Fruit fly (Drosophila melanogaster) whole organism, embryonic: ENCODE measurements around the gene CG15418.

Source experiments
- CG10274 ChIP-seq: fragments of 200-800 bp; sonication (Bioruptor generic); optimal IDR thresholded peaks from 3 replicates; lab custom pipeline; 2017; ENCODE audit warnings: missing biosample characterization, mild to moderate bottlenecking, missing genetic modification characterization
- CG10366 ChIP-seq: fragments of 200-800 bp; sonication (Bioruptor generic); IDR thresholded peaks from 2 replicates; pipeline ENCODE4 v1.3.6; 2022; ENCODE audit warnings: missing biosample characterization, missing genetic modification characterization
- CG11085 ChIP-seq: fragments of 200-800 bp; sonication (Bioruptor generic); IDR thresholded peaks from 2 replicates; pipeline ENCODE4 v1.3.6; 2022; ENCODE audit warnings: missing biosample characterization, missing genetic modification characterization
- CG14014 ChIP-seq: fragments of 200-800 bp; sonication (Bioruptor generic); IDR thresholded peaks from 2 replicates; pipeline ENCODE4 v1.3.6; 2022; ENCODE audit warnings: missing biosample characterization, missing genetic modification characterization
- CG14050 ChIP-seq: fragments of 200-800 bp; sonication (Bioruptor generic); IDR thresholded peaks from 3 replicates; pipeline ENCODE4 v1.3.6; 2022; ENCODE audit warnings: missing biosample characterization, missing genetic modification characterization
- CG14667 ChIP-seq: fragments of 200-800 bp; sonication (Bioruptor generic); IDR thresholded peaks from 2 replicates; pipeline ENCODE4 v1.3.6; 2022; ENCODE audit warnings: missing biosample characterization, missing genetic modification characterization
- CG14710 ChIP-seq: fragments of 200-800 bp; sonication (Bioruptor generic); optimal IDR thresholded peaks from 3 replicates; lab custom pipeline; 2019; ENCODE audit warnings: missing biosample characterization, mild to moderate bottlenecking, missing genetic modification characterization, moderate library complexity
- CG15073 ChIP-seq: fragments of 200-800 bp; sonication (Bioruptor generic); optimal IDR thresholded peaks from 2 replicates; lab custom pipeline; 2016; ENCODE audit warnings: missing biosample characterization, missing genetic modification characterization
- CG1602 ChIP-seq: fragments of 200-800 bp; sonication (Bioruptor generic); optimal IDR thresholded peaks from 3 replicates; lab custom pipeline; 2016; ENCODE audit warnings: missing biosample characterization, missing genetic modification characterization
- CG16779 ChIP-seq: fragments of 200-800 bp; sonication (Bioruptor generic); IDR thresholded peaks from 2 replicates; pipeline ENCODE4 v1.3.6; 2022; ENCODE audit warnings: missing biosample characterization, missing genetic modification characterization
- CG17568 ChIP-seq: fragments of 200-800 bp; sonication (Bioruptor generic); optimal IDR thresholded peaks from 2 replicates; lab custom pipeline; 2018; ENCODE audit warnings: missing biosample characterization, mild to moderate bottlenecking, missing genetic modification characterization, moderate library complexity
- CG1792 ChIP-seq: fragments of 200-800 bp; sonication (Bioruptor generic); optimal IDR thresholded peaks from 2 replicates; lab custom pipeline; 2016; ENCODE audit warnings: missing biosample characterization, missing genetic modification characterization
- CG18764 ChIP-seq: fragments of 200-800 bp; sonication (Bioruptor generic); optimal IDR thresholded peaks from 3 replicates; lab custom pipeline; 2016; ENCODE audit warnings: missing biosample characterization, missing genetic modification characterization
- CG2889 ChIP-seq: fragments of 200-800 bp; sonication (Bioruptor generic); IDR thresholded peaks from 3 replicates; pipeline ENCODE4 v1.3.6; 2022; ENCODE audit warnings: missing biosample characterization, missing genetic modification characterization
- CG33557 ChIP-seq: fragments of 200-800 bp; sonication (Bioruptor generic); optimal IDR thresholded peaks from 2 replicates; lab custom pipeline; 2019; ENCODE audit warnings: missing biosample characterization, mild to moderate bottlenecking, missing genetic modification characterization, moderate library complexity
- CG3407 ChIP-seq: fragments of 200-800 bp; sonication (Bioruptor generic); optimal IDR thresholded peaks from 2 replicates; lab custom pipeline; 2018; ENCODE audit warnings: missing biosample characterization, mild to moderate bottlenecking, missing genetic modification characterization
- CG42726 ChIP-seq: fragments of 200-800 bp; sonication (Bioruptor generic); IDR thresholded peaks from 2 replicates; pipeline ENCODE4 v1.3.6; 2022; ENCODE audit warnings: missing biosample characterization, missing genetic modification characterization; ENCODE audit not compliant: partially characterized antibody
- CG4617 ChIP-seq: fragments of 200-800 bp; sonication (Bioruptor generic); optimal IDR thresholded peaks from 3 replicates; lab custom pipeline; 2016; ENCODE audit warnings: missing biosample characterization, missing genetic modification characterization, borderline replicate concordance
- CG7745 ChIP-seq: fragments of 200-800 bp; sonication (Bioruptor generic); optimal IDR thresholded peaks from 2 replicates; lab custom pipeline; 2018; ENCODE audit warnings: missing biosample characterization, mild to moderate bottlenecking, missing genetic modification characterization, moderate library complexity
- CG7963 ChIP-seq: fragments of 200-800 bp; sonication (Bioruptor generic); IDR thresholded peaks from 3 replicates; pipeline ENCODE4 v1.3.6; 2022; ENCODE audit warnings: missing biosample characterization, missing genetic modification characterization; ENCODE audit not compliant: partially characterized antibody
- CG7987 ChIP-seq: fragments of 200-800 bp; sonication (Bioruptor generic); optimal IDR thresholded peaks from 2 replicates; lab custom pipeline; 2018; ENCODE audit warnings: missing biosample characterization, mild to moderate bottlenecking, missing genetic modification characterization, moderate library complexity
- CG8089 ChIP-seq: fragments of 200-800 bp; sonication (Bioruptor generic); optimal IDR thresholded peaks from 3 replicates; lab custom pipeline; 2016; ENCODE audit warnings: missing biosample characterization, missing genetic modification characterization
- CG8478 ChIP-seq: fragments of >200 bp; optimal IDR thresholded peaks from 2 replicates; lab custom pipeline; 2018
- D ChIP-seq, 2 experiments: fragments of 200-800 bp in 1 of 2; fragments of >200 bp in 1 of 2; sonication (Bioruptor generic) in 1 of 2; optimal IDR thresholded peaks; 2 replicates in 1 of 2; 3 replicates in 1 of 2; lab custom pipeline; 2017; ENCODE audit warnings: mild to moderate bottlenecking in 1 of 2, missing biosample characterization in 1 of 2, missing genetic modification characterization in 1 of 2, missing genetic modification reagents in 1 of 2
- Elba2 ChIP-seq: fragments of 200-800 bp; sonication (Bioruptor generic); optimal IDR thresholded peaks from 3 replicates; lab custom pipeline; 2016; ENCODE audit warnings: missing biosample characterization, missing genetic modification characterization
- HHEX ChIP-seq: fragments of 200-800 bp; sonication (Bioruptor generic); optimal IDR thresholded peaks from 3 replicates; lab custom pipeline; 2017; ENCODE audit warnings: missing biosample characterization, mild to moderate bottlenecking, missing genetic modification characterization, missing genetic modification reagents
- HLH54F ChIP-seq: fragments of 200-800 bp; sonication (Bioruptor generic); optimal IDR thresholded peaks from 3 replicates; lab custom pipeline; 2016; ENCODE audit warnings: missing biosample characterization, missing genetic modification characterization
- Mad ChIP-seq: fragments of 200-800 bp; sonication (Bioruptor generic); optimal IDR thresholded peaks from 2 replicates; lab custom pipeline; 2016; ENCODE audit warnings: missing biosample characterization, missing genetic modification characterization
- NC2α ChIP-seq: fragments of 200-800 bp; sonication (Bioruptor generic); optimal IDR thresholded peaks from 2 replicates; lab custom pipeline; 2016; ENCODE audit warnings: missing biosample characterization, missing genetic modification characterization
- NC2β ChIP-seq: fragments of 200-800 bp; sonication (Bioruptor generic); optimal IDR thresholded peaks from 2 replicates; lab custom pipeline; 2016; ENCODE audit warnings: missing biosample characterization, missing genetic modification characterization
- Nf-YB ChIP-seq: fragments of 200-800 bp; sonication (Bioruptor generic); optimal IDR thresholded peaks from 3 replicates; lab custom pipeline; 2019; ENCODE audit warnings: missing biosample characterization, mild to moderate bottlenecking, missing genetic modification characterization, moderate library complexity
- NfI ChIP-seq: fragments of 200-800 bp; sonication (Bioruptor generic); optimal IDR thresholded peaks from 3 replicates; lab custom pipeline; 2018; ENCODE audit warnings: missing biosample characterization, mild to moderate bottlenecking, missing genetic modification characterization, moderate library complexity
- PHDP ChIP-seq: fragments of 200-800 bp; sonication (Bioruptor generic); optimal IDR thresholded peaks from 3 replicates; lab custom pipeline; 2018; ENCODE audit warnings: missing biosample characterization, mild to moderate bottlenecking, missing genetic modification characterization, moderate library complexity
- Scr ChIP-seq: fragments of 200-800 bp; sonication (Bioruptor generic); IDR thresholded peaks from 2 replicates; pipeline ENCODE4 v1.3.6; 2022; ENCODE audit warnings: missing biosample characterization, missing genetic modification characterization; ENCODE audit not compliant: partially characterized antibody
- Sox102F ChIP-seq: fragments of 200-800 bp; sonication (Bioruptor generic); optimal IDR thresholded peaks from 2 replicates; lab custom pipeline; 2018; ENCODE audit warnings: missing biosample characterization, mild to moderate bottlenecking, missing genetic modification characterization, moderate library complexity
- Spps ChIP-seq: fragments of 200-800 bp; sonication (Bioruptor generic); optimal IDR thresholded peaks from 2 replicates; lab custom pipeline; 2018; ENCODE audit warnings: missing biosample characterization, mild to moderate bottlenecking, missing genetic modification characterization
- Vsx1 ChIP-seq: fragments of 200-800 bp; sonication (Bioruptor generic); optimal IDR thresholded peaks from 2 replicates; lab custom pipeline; 2017; ENCODE audit warnings: missing biosample characterization, mild to moderate bottlenecking, missing genetic modification characterization, missing genetic modification reagents
- ato ChIP-seq: fragments of 200-800 bp; sonication (Bioruptor generic); IDR thresholded peaks from 2 replicates; pipeline ENCODE4 v1.3.6; 2022; ENCODE audit warnings: missing biosample characterization, missing genetic modification characterization; ENCODE audit not compliant: partially characterized antibody
- grn ChIP-seq: fragments of 200-800 bp; sonication (Bioruptor generic); optimal IDR thresholded peaks from 3 replicates; lab custom pipeline; 2017; ENCODE audit warnings: missing biosample characterization, missing genetic modification characterization
- inv ChIP-seq: fragments of 200-800 bp; sonication (Bioruptor generic); IDR thresholded peaks from 2 replicates; pipeline ENCODE4 v1.3.6; 2022; ENCODE audit warnings: missing biosample characterization, missing genetic modification characterization; ENCODE audit not compliant: partially characterized antibody
- nmo ChIP-seq: fragments of 200-800 bp; sonication (Bioruptor generic); optimal IDR thresholded peaks from 2 replicates; lab custom pipeline; 2018; ENCODE audit warnings: missing biosample characterization, mild to moderate bottlenecking, missing genetic modification characterization, moderate library complexity
- org-1 ChIP-seq: fragments of 200-800 bp; sonication (Bioruptor generic); optimal IDR thresholded peaks from 2 replicates; lab custom pipeline; 2017; ENCODE audit warnings: missing biosample characterization, missing genetic modification characterization
- pb ChIP-seq: fragments of 200-800 bp; sonication (Bioruptor generic); optimal IDR thresholded peaks from 3 replicates; lab custom pipeline; 2016; ENCODE audit warnings: missing biosample characterization, missing genetic modification characterization
- pfk ChIP-seq: fragments of 200-800 bp; sonication (Bioruptor generic); optimal IDR thresholded peaks from 2 replicates; lab custom pipeline; 2018; ENCODE audit warnings: missing biosample characterization, mild to moderate bottlenecking, missing genetic modification characterization, moderate library complexity
- pnt ChIP-seq: fragments of 200-800 bp; sonication (Bioruptor generic); optimal IDR thresholded peaks from 3 replicates; lab custom pipeline; 2016; ENCODE audit warnings: missing biosample characterization, missing genetic modification characterization
- pum ChIP-seq: fragments of 200-800 bp; sonication (Bioruptor generic); optimal IDR thresholded peaks from 2 replicates; lab custom pipeline; 2016; ENCODE audit warnings: missing biosample characterization, missing genetic modification characterization
- shn ChIP-seq: fragments of 200-800 bp; sonication (Bioruptor generic); optimal IDR thresholded peaks from 3 replicates; lab custom pipeline; 2016; ENCODE audit warnings: missing biosample characterization, missing genetic modification characterization
- sim ChIP-seq: fragments of 200-800 bp; sonication (Bioruptor generic); IDR thresholded peaks from 2 replicates; pipeline ENCODE4 v1.3.6; 2022; ENCODE audit warnings: missing biosample characterization, missing genetic modification characterization
- sna ChIP-seq: fragments of 200-800 bp; sonication (Bioruptor generic); IDR thresholded peaks from 2 replicates; pipeline ENCODE4 v1.3.6; 2022; ENCODE audit warnings: missing biosample characterization, missing genetic modification characterization; ENCODE audit not compliant: partially characterized antibody
- twi ChIP-seq: fragments of 200-800 bp; optimal IDR thresholded peaks from 2 replicates; lab custom pipeline; 2019; ENCODE audit warnings: missing biosample characterization, mild to moderate bottlenecking, missing genetic modification characterization, moderate library complexity
- usp ChIP-seq: fragments of >200 bp; optimal IDR thresholded peaks from 2 replicates; lab custom pipeline; 2017; ENCODE audit warnings: missing biosample characterization, missing genetic modification characterization

CG15418 gene

DNA sequence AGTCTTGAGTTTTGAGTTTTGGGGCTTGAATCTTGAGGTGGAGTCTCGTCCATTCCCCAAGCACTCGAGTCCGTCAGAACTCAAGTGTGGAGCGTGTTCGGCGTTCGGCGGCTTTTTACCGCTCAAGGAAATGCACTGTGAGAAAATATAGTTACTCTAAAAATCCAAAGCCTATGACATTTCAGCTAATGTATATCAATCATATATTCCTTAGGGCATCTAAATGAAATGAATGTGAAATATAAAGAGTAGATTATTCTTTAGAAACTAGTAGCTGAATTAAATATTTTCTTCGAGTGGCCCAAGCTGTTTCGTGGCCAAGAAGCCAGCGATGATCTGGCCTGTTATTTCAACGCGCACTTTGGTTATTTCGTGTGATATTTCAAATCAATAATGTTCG is 34.2 kb downstream of the CG15418 start (continued):
- TF ChIP-seq CG42726 (GFP tag; lab: Robert Waterston, UW) (no peak), CG7963 (GFP tag; lab: Robert Waterston, UW) (no peak), CG10366 (GFP tag; lab: Robert Waterston, UW) (peak; percentile 42), Nf-YB (GFP tag; lab: Kevin White, UChicago) (peak; percentile 7), Sox102F (GFP tag; lab: Kevin White, UChicago) (peak; percentile 35), CG16779 (GFP tag; lab: Robert Waterston, UW) (no peak), pfk (GFP tag; lab: Kevin White, UChicago) (no peak), NC2α (GFP tag; lab: Kevin White, UChicago) (no peak), CG7987 (GFP tag; lab: Kevin White, UChicago) (no peak), pnt (GFP tag; lab: Kevin White, UChicago) (peak; percentile 47), Spps (tag; lab: Kevin White, UChicago) (peak; percentile 48), ato (GFP tag; lab: Robert Waterston, UW) (no peak), org-1 (peak; percentile 13), Mad (GFP tag; lab: Kevin White, UChicago) (no peak), pum (GFP tag; lab: Kevin White, UChicago) (peak; percentile 33), CG2889 (no peak), CG11085 (no peak), CG1792 (no peak), Scr (GFP tag; lab: Robert Waterston, UW) (no peak), PHDP (peak; percentile 40), CG18764 (no peak), NC2β (GFP tag; lab: Kevin White, UChicago) (peak; percentile 22), Vsx1 (GFP tag; lab: Kevin White, UChicago) (peak; percentile 18), CG1602 (GFP tag; lab: Kevin White, UChicago) (peak; percentile 26), twi (tag; lab: Kevin White, UChicago) (peak; percentile 17), CG14014 (GFP tag; lab: Robert Waterston, UW) (0 out of 2 replicates have a peak, but pooled peaks have one; percentile 15), shn (GFP tag; lab: Kevin White, UChicago) (peak; percentile 23), CG14050 (no peak), CG8089 (GFP tag; lab: Kevin White, UChicago) (peak; percentile 28), CG15073 (GFP tag; lab: Kevin White, UChicago) (no peak), nmo (peak; percentile 59), CG14667 (GFP tag; lab: Robert Waterston, UW) (no peak), CG4617 (GFP tag; lab: Kevin White, UChicago) (no peak), sna (GFP tag; lab: Robert Waterston, UW) (no peak), sim (peak; percentile 60; the same call in 1 of the 2 replicates), HHEX (GFP tag; lab: Kevin White, UChicago) (no peak), D (optimal IDR thresholded peaks at IDR 0.05; lab: Kevin White, UChicago) (no peak), D (GFP tag; optimal IDR thresholded peaks at IDR 0.05; lab: Kevin White, UChicago) (peak; percentile 21), Elba2 (GFP tag; lab: Kevin White, UChicago) (no peak), CG17568 (GFP tag; lab: Kevin White, UChicago) (no peak), CG8478 (lab: Kevin White, UChicago) (no peak), CG7745 (no peak), inv (GFP tag; lab: Robert Waterston, UW) (no peak), CG14710 (peak; percentile 65), CG33557 (GFP tag; lab: Kevin White, UChicago) (peak; percentile 74), HLH54F (no peak), NfI (peak; percentile 11), grn (GFP tag; lab: Kevin White, UChicago) (no peak), CG3407 (no peak), pb (GFP tag; lab: Kevin White, UChicago) (no peak), usp (GFP tag; lab: Kevin White, UChicago) (no peak), CG10274 (GFP tag; lab: Kevin White, UChicago) (no peak)
